Worm (Caenorhabditis elegans): Measurements from ENCODE around the gene tomm-22.

DNA sequence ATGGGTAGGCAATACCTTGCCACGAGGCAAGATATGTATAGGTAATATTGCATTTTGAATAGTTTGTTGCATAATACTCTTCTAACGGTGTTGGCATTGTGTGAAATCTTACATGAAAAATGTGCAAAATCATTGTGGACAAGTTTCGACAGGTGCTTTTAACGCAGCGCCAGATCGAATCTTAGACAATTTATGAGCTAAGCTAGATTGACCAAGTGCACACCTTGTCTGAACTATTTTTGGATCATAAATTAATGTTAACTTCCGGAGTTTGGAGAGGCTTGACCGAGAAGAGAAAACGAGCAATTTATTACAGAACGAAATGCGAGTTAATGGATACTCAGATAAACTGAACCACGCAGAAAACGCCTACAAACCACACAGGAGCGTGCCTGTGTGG lies 39.0 kb upstream of the tomm-22 start, which contains the start of gene srh-105:
- TF ChIP-seq him-1 (tag; optimal IDR thresholded peaks at IDR 0.05) (no peak), dao-5 (tag; optimal IDR thresholded peaks at IDR 0.05) (no peak), W03F9.2 (tag; optimal IDR thresholded peaks at IDR 0.05) (no peak)

Data from whole organism, L4/young adult.